Worm (Caenorhabditis elegans) whole organism, L4 larva: ENCODE data around the gene F59E12.15.

ENCODE experiments used
- Y75B8A.6 ChIP-seq: fragments of 200-800 bp; sonication (Bioruptor generic); IDR thresholded peaks from 2 replicates; pipeline ENCODE4 v1.3.6; 2022; ENCODE audit warnings: missing genetic modification reagents, missing genetic modification characterization, missing compliant biosample characterization
- ama-1 ChIP-seq: fragments of 150-350 bp; optimal IDR thresholded peaks from 2 replicates; lab custom pipeline; 2014; ENCODE audit warnings: inconsistent platforms, mixed read lengths
- ceh-28 ChIP-seq: fragments of 150-350 bp; optimal IDR thresholded peaks from 2 replicates; lab custom pipeline; 2014; ENCODE audit warnings: missing biosample characterization, missing genetic modification reagents, missing genetic modification characterization
- cey-2 ChIP-seq: sonication (generic microtip); optimal IDR thresholded peaks from 3 replicates; lab custom pipeline; 2017; ENCODE audit warnings: missing genetic modification characterization, mild to moderate bottlenecking, missing compliant biosample characterization, antibody characterized with exemption, borderline replicate concordance; ENCODE audit not compliant: insufficient read depth
- hlh-30 ChIP-seq: sonication (generic microtip); optimal IDR thresholded peaks from 2 replicates; lab custom pipeline; 2017; ENCODE audit warnings: antibody characterized with exemption, mild to moderate bottlenecking, missing genetic modification characterization, missing compliant biosample characterization; ENCODE audit not compliant: insufficient read depth
- lin-13 ChIP-seq: fragments of 150-350 bp; optimal IDR thresholded peaks from 2 replicates; lab custom pipeline; 2014; ENCODE audit warnings: missing biosample characterization, missing genetic modification reagents, missing genetic modification characterization
- lsy-2 ChIP-seq, 2 experiments: fragments of 150-350 bp in 1 of 2; sonication (generic microtip) in 1 of 2; optimal IDR thresholded peaks; 2 replicates each; lab custom pipeline; 2014 to 2017; ENCODE audit warnings: missing biosample characterization in 2 of 2, missing genetic modification characterization in 2 of 2
- nhr-41 ChIP-seq: fragments of 200-800 bp; sonication (Bioruptor generic); IDR thresholded peaks from 2 replicates; pipeline ENCODE4 v1.3.6; 2022; ENCODE audit warnings: missing genetic modification reagents, missing genetic modification characterization, missing compliant biosample characterization
- pqm-1 ChIP-seq: sonication (generic microtip); optimal IDR thresholded peaks from 2 replicates; lab custom pipeline; 2017; ENCODE audit warnings: missing biosample characterization, missing genetic modification characterization
- skn-1 ChIP-seq: fragments of 150-350 bp; optimal IDR thresholded peaks from 2 replicates; lab custom pipeline; 2014; ENCODE audit warnings: missing biosample characterization, missing genetic modification characterization
- snpc-4 ChIP-seq: fragments of 150-350 bp; optimal IDR thresholded peaks from 2 replicates; lab custom pipeline; 2014; ENCODE audit warnings: missing biosample characterization, missing genetic modification characterization
- vab-7 ChIP-seq: fragments of 200-800 bp; sonication (Bioruptor generic); IDR thresholded peaks from 2 replicates; pipeline ENCODE4 v1.3.6; 2022; ENCODE audit warnings: missing genetic modification reagents, missing genetic modification characterization, missing compliant biosample characterization

DNA sequence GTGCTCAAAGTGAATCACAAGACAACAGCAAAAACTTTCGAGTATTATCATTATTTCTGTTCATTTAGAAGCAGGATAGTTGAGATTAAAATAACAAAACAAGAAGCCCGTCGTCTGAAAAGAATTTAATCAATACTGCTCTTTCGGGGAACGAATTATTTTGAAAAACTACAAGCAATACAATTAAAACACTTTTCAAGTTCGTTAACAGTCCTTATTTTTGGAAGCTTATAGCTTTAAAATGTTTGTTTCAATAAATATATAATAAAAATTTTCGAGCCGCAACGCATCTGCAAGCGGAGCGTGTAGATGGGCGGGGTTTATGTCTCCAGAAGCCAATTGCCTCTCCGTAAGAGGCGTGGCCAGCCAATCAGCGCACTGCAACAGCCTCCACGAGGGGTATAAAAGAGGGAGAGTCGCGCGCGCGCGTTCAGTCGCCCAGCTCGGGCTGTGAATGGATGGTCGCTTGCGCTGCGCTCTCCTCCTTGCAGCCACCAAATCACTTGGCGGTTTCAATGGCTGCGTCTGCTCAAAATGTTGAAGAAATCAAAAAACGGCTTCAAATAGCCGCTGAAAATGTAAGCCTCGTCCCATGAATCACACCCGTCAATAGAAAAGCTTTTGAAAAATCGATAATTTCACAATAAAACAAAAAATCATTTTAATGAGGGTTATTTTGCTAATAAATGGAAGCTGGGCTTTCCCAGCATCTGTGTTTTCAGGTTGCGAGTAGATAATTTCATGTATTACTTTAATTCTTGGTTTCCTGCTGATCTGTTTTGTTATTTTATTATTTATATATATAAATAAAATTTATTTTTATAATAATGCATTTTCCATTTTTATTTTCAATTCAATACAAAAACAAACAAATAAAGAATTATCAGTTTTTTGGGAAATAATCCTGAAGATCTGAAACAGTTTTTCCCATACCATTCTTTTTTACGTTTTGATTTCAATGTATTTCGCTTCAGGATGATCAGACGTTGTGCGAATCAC is 32.9 kb upstream of the F59E12.15 start, which contains the start of the genes ift-43 and mdt-26:
- no peak for TF ChIP-seq pqm-1 (tag; lab: Kevin White, UChicago)
- TF ChIP-seq Y75B8A.6 (GFP tag; lab: Robert Waterston, UW): peak; percentile 73; the same call in 1 of the 2 replicates
- no peak for TF ChIP-seq skn-1 (tag; lab: Kevin White, UChicago)
- TF ChIP-seq nhr-41 (GFP tag; lab: Robert Waterston, UW): peak; percentile 65; the same call in 1 of the 2 replicates
- peak; percentile 39 to 80 for TF ChIP-seq lsy-2 (tag; optimal IDR thresholded peaks at IDR 0.05; lab: Kevin White, UChicago)
- TF ChIP-seq vab-7 (GFP tag; lab: Robert Waterston, UW): 0 out of 2 replicates have a peak, but pooled peaks have one; percentile 42
- no peak for TF ChIP-seq snpc-4 (tag; lab: Kevin White, UChicago)
- peak; percentile 79 for TF ChIP-seq hlh-30 (tag; lab: Kevin White, UChicago)
- peak; percentile 100 for TF ChIP-seq ama-1
- no peak for TF ChIP-seq cey-2 (tag; lab: Kevin White, UChicago)
- TF ChIP-seq ceh-28 (tag; lab: Kevin White, UChicago): peak; percentile 76
- TF ChIP-seq lin-13 (GFP tag; lab: Kevin White, UChicago): peak; percentile 69
